Worm (Caenorhabditis elegans): ENCODE data around the gene C04G6.2.
A peak's percentile ranks its signal among the peaks of the same experiment; 100 is the strongest.

The C04G6.2 gene

DNA sequence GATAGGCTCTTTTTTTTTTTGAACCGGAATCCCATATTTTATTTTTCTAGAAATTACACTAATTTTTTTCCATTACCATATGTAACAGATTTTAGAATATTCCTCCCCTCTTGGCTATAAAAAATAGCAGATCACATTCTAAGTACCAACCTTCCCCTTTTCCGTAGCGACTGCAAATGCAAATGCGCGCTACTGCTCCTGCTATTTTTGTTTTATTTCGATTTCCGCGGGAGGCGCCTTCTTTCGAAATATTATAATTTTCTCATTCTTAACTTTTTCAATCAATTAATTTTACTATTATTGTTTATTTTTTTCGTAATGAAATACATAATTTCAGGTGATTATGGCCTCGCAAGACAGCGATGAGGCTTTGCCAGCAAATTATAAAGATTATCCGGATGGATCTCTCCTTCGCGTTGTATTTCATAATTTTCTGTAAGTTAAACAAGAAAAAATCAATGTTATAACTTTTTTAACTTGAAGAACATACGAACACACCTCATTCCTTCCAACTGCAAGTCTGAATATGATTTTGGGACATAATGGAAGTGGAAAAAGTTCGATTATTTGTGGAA is 31.1 kb upstream of the C04G6.2 start, which contains the start of gene smc-5 (continued):
- TF ChIP-seq nhr-25 (tag; optimal IDR thresholded peaks at IDR 0.05) (no peak), fos-1 (tag; optimal IDR thresholded peaks at IDR 0.05) (peak; percentile 40), ceh-82 (tag; optimal IDR thresholded peaks at IDR 0.05) (no peak), Y55F3AM.14 (GFP tag; optimal IDR thresholded peaks at IDR 0.05) (no peak), R02D3.7 (tag; optimal IDR thresholded peaks at IDR 0.05) (no peak)

DNA sequence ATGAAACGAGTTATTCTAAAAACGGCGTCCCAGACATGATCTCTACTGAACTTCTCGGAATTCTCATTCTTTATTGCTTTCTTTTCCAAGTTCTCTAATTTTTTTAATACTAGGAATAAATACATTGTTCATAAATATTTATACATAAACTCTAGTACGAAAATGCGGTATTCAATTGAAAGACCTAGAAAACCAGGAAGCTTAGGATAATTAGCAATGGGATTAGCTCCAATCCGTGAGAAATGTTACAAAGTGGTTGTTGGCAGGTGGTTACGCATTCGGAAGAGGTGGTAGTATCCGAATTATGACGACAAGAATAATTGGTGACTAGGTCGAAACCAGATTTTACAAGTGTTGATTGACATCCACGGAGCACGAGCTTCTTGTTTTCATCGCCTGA is 26.1 kb upstream of the C04G6.2 start:
- TF ChIP-seq lsy-2 (tag; optimal IDR thresholded peaks at IDR 0.05) (no peak), sma-9 (GFP tag; optimal IDR thresholded peaks at IDR 0.05) (no peak), sma-9 (tag; optimal IDR thresholded peaks at IDR 0.05) (no peak), skn-1 (tag; optimal IDR thresholded peaks at IDR 0.05) (no peak), nhr-10 (tag; optimal IDR thresholded peaks at IDR 0.05) (no peak), nhr-12 (tag; optimal IDR thresholded peaks at IDR 0.05) (no peak), sma-3 (GFP tag; optimal IDR thresholded peaks at IDR 0.05) (no peak), ztf-11 (tag; optimal IDR thresholded peaks at IDR 0.05) (no peak), nhr-11 (tag; optimal IDR thresholded peaks at IDR 0.05) (no peak)

DNA sequence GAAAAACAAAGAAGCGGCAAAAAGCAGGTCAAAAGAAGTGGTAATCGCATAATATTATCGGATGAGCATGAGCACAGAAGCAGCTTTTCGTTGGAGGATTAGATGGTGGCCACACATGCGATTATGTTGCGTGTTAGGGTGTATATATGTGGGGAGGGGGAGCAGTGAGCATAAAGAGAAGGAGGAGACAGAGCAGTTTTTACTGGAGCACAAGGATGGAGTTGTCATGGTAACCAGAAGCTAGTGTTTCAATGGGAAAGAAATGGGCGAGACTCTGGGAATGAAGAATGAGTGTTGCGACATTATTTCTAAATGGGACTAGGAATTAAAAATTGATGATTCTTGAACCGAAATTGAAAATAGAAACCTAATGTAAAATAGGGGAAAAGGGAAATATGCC is 25.1 kb upstream of the C04G6.2 start, which contains the start of gene C27A2.8:
Gene C27A2.8 (minus strand): TSS at position 117 of the 400 bp plus-strand sequence.
- TF ChIP-seq dmd-4 (tag; optimal IDR thresholded peaks at IDR 0.05) (no peak), ceh-16 (tag; optimal IDR thresholded peaks at IDR 0.05) (no peak), egl-27 (tag; optimal IDR thresholded peaks at IDR 0.05) (no peak), aly-2 (tag; optimal IDR thresholded peaks at IDR 0.05) (no peak), nhr-23 (tag; optimal IDR thresholded peaks at IDR 0.05) (no peak), sem-4 (tag; optimal IDR thresholded peaks at IDR 0.05) (no peak)

DNA sequence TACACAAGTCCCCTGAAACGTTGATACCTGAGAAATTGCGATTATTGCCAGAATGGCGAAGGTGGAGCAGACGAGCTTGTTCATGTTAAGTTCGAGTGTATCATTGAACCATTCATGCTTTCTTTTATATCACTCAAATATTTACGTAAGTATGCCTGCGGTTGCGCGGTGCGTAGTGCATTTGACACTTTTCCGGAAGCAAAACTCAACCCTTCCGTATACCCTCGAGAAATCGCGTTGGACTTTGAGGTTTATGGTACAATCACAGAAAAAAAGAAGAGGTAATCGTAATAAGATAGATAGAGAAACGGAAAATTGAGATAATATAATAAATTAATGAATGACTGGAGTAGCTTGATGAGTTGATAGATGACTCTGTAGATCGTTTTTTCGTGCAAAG is 23.5 kb upstream of the C04G6.2 start, which contains the start of gene idpb-2:
Gene idpb-2 (minus strand): TSS at position 101 of the 400 bp plus-strand sequence.
- TF ChIP-seq nhr-25 (tag; optimal IDR thresholded peaks at IDR 0.05) (no peak), mab-5 (tag; optimal IDR thresholded peaks at IDR 0.05) (no peak), ceh-16 (tag; optimal IDR thresholded peaks at IDR 0.05) (no peak), unc-55 (GFP tag; optimal IDR thresholded peaks at IDR 0.05) (no peak), lin-39 (tag; optimal IDR thresholded peaks at IDR 0.05) (no peak), nhr-12 (tag; optimal IDR thresholded peaks at IDR 0.05) (no peak), nhr-21 (tag; optimal IDR thresholded peaks at IDR 0.05) (no peak), sma-3 (GFP tag; optimal IDR thresholded peaks at IDR 0.05) (no peak), dmd-4 (tag; optimal IDR thresholded peaks at IDR 0.05) (no peak), nhr-129 (tag; optimal IDR thresholded peaks at IDR 0.05) (no peak), fos-1 (tag; optimal IDR thresholded peaks at IDR 0.05) (no peak), mbf-1 (tag; optimal IDR thresholded peaks at IDR 0.05) (no peak), lin-11 (tag; optimal IDR thresholded peaks at IDR 0.05) (no peak)

DNA sequence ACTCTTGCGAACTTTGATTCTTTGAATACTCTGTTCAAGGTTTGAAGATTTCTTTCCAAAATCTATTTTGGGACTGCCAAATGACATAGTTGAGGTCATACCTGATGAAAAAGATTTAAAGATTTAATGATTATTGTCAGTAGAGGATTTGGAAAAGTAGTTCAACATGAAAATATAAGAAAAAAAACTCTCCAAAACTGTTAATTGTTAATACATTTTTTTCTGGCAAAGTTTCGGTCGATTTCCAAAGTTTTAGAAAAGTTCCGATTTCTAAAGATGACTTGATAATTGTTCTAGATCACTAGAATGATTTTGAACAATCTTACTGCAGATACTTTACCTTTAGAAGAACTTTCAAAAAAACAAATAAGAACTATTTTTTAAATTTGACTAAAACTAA is 21.8 kb upstream of the C04G6.2 start, which contains the start of gene C27A2.7:
Gene C27A2.7 (minus strand): TSS at position 101 of the 400 bp plus-strand sequence.
- TF ChIP-seq mab-5 (tag; optimal IDR thresholded peaks at IDR 0.05) (no peak), dmd-4 (tag; optimal IDR thresholded peaks at IDR 0.05) (no peak), sem-4 (tag; optimal IDR thresholded peaks at IDR 0.05) (no peak), gmeb-1 (tag; optimal IDR thresholded peaks at IDR 0.05) (no peak), nhr-12 (tag; optimal IDR thresholded peaks at IDR 0.05) (no peak), lin-39 (tag; optimal IDR thresholded peaks at IDR 0.05) (no peak), nhr-237 (tag; optimal IDR thresholded peaks at IDR 0.05) (no peak), peb-1 (tag; optimal IDR thresholded peaks at IDR 0.05) (no peak), nhr-77 (tag; optimal IDR thresholded peaks at IDR 0.05) (no peak), unc-55 (GFP tag; optimal IDR thresholded peaks at IDR 0.05) (no peak), blmp-1 (tag; optimal IDR thresholded peaks at IDR 0.05; ENCODE audit: insufficient read depth) (no peak), elt-1 (tag; optimal IDR thresholded peaks at IDR 0.05) (no peak), ztf-11 (tag; optimal IDR thresholded peaks at IDR 0.05) (no peak), lsy-2 (tag; optimal IDR thresholded peaks at IDR 0.05) (no peak), ztf-4 (tag; optimal IDR thresholded peaks at IDR 0.05) (no peak)
